Worm (Caenorhabditis elegans): ENCODE data around the gene nhr-76.

DNA sequence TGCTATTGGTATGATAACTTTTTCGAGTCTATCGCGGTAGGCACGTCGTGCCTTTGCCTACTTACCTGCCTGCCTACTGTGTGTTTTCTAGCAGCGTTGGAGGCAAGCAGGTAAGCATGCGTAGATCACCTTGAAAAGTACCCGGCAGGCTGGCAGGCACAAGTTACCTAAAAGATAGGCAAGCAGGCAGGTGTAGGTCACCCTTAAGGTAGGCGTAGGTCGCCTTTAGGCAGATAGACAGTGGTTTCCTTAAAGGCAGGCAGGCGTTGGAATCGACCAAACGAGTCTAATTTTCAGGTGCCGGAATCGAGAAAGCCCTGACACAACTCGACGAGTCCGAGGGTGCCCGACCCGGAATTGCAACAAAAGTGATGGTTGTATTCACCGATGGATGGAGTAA, 7.6 kb upstream of the nhr-76 start:
- TF ChIP-seq W03F9.2 (tag; optimal IDR thresholded peaks at IDR 0.05) (no peak), him-1 (tag; optimal IDR thresholded peaks at IDR 0.05) (no peak), dao-5 (tag; optimal IDR thresholded peaks at IDR 0.05) (no peak)
